Fruit fly (Drosophila melanogaster): ENCODE data around the gene gammaTub23C.

Gene gammaTub23C

DNA sequence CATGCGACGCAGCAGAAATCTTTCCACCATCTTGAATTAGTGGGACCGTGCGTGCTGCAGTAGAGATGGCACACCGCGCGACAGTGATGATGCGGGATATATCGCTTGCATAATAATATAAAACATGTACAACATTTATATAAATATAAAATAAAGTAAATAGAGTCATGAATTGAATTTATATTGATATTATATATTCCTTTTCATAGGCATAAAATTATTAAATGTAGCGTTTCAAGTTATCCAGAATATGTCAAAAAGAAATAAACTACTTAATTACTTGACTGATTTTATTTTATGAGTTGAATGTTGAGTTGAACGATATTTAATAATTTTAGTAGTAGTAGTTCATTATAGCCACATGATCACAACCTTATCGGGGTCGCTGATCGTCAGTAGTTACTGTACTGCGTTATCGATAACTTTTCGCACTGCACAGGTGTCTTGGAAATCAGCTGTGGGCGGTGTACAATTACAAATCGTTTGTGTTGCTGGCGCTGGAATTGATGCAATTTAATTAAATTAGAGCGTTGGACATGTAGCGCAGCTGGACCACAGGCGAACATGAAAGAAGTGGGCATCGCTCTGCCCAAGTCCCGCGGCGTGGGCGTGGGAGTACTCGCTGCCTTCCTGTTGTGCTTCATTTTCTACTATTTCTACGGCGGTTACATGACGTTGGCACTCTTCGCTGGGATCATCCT lies 15.1 kb downstream of the gammaTub23C start, which contains the start of the genes Chd1 and Bem46 (continued):
- TF ChIP-seq CG17328 (GFP tag; IDR thresholded peaks at IDR 0.05): peak; percentile 74
- TF ChIP-seq Stat92E (GFP tag; optimal IDR thresholded peaks at IDR 0.05): no peak
- no peak for TF ChIP-seq odd (GFP tag; optimal IDR thresholded peaks at IDR 0.05)
- peak; percentile 70 for TF ChIP-seq CG4617 (GFP tag; optimal IDR thresholded peaks at IDR 0.05; ENCODE audit: borderline replicate concordance)
- TF ChIP-seq zen2 (GFP tag; IDR thresholded peaks at IDR 0.05; ENCODE audit: partially characterized antibody): 0 out of 3 replicates have a peak, but pooled peaks have one; percentile 27

- TF ChIP-seq CG7928 (GFP tag; optimal IDR thresholded peaks at IDR 0.05) (no peak), crp (GFP tag; optimal IDR thresholded peaks at IDR 0.05) (peak; percentile 70 to 95), sens (GFP tag) (peak; percentile 85), trem (tag; optimal IDR thresholded peaks at IDR 0.05) (peak; percentile 91), CG18262 (tag; optimal IDR thresholded peaks at IDR 0.05) (peak; percentile 1), CG8944 (GFP tag; optimal IDR thresholded peaks at IDR 0.05) (no peak), zen2 (GFP tag; IDR thresholded peaks at IDR 0.05; ENCODE audit: partially characterized antibody) (peak; percentile 70; the same call in 1 of the 3 replicates), CG4854 (GFP tag; optimal IDR thresholded peaks at IDR 0.05) (no peak), hbn (GFP tag; IDR thresholded peaks at IDR 0.05; ENCODE audit: partially characterized antibody) (peak; percentile 80), CG2120 (GFP tag; optimal IDR thresholded peaks at IDR 0.05) (peak; percentile 23), repo (GFP tag; optimal IDR thresholded peaks at IDR 0.05) (no peak), CG7963 (GFP tag; IDR thresholded peaks at IDR 0.05; ENCODE audit: partially characterized antibody) (peak; percentile 58; the same call in 2 of the 3 replicates), CG6254 (GFP tag; optimal IDR thresholded peaks at IDR 0.05) (peak; percentile 0), CG18599 (GFP tag; optimal IDR thresholded peaks at IDR 0.05) (no peak), bbx (GFP tag; IDR thresholded peaks at IDR 0.05; ENCODE audit: partially characterized antibody) (peak; percentile 78), Bteb2 (GFP tag; optimal IDR thresholded peaks at IDR 0.05) (peak; percentile 32), CG12391 (tag; optimal IDR thresholded peaks at IDR 0.05) (peak; percentile 9), Dref (GFP tag; IDR thresholded peaks at IDR 0.05) (peak; percentile 72), CG33213 (GFP tag; optimal IDR thresholded peaks at IDR 0.05) (peak; percentile 0), Sry-δ (GFP tag; optimal IDR thresholded peaks at IDR 0.05) (peak; percentile 89), CG12659 (GFP tag; optimal IDR thresholded peaks at IDR 0.05) (peak; percentile 18), CG4617 (GFP tag; optimal IDR thresholded peaks at IDR 0.05; ENCODE audit: borderline replicate concordance) (no peak), CG6791 (GFP tag; IDR thresholded peaks at IDR 0.05; ENCODE audit: partially characterized antibody) (peak; percentile 73), CG8924 (tag; optimal IDR thresholded peaks at IDR 0.05) (peak; percentile 24), tgo (GFP tag; IDR thresholded peaks at IDR 0.05) (no peak), vnd (GFP tag; IDR thresholded peaks at IDR 0.05; ENCODE audit: partially characterized antibody) (peak; percentile 76), Opbp (GFP tag; IDR thresholded peaks at IDR 0.05; ENCODE audit: partially characterized antibody) (peak; percentile 69; the same call in 2 of the 3 replicates), Elba2 (GFP tag; optimal IDR thresholded peaks at IDR 0.05) (peak; percentile 47), Dp (GFP tag; optimal IDR thresholded peaks at IDR 0.05) (peak; percentile 86), sim (GFP tag; IDR thresholded peaks at IDR 0.05) (no peak), nerfin-2 (GFP tag; IDR thresholded peaks at IDR 0.05; ENCODE audit: partially characterized antibody) (peak; percentile 69), knrl (GFP tag; IDR thresholded peaks at IDR 0.05; ENCODE audit: partially characterized antibody) (peak; percentile 83), sna (GFP tag; IDR thresholded peaks at IDR 0.05; ENCODE audit: partially characterized antibody) (peak; percentile 77), fd64A (GFP tag; optimal IDR thresholded peaks at IDR 0.05) (peak; percentile 29), Blimp-1 (GFP tag; optimal IDR thresholded peaks at IDR 0.05) (peak; percentile 73), CG30020 (tag; optimal IDR thresholded peaks at IDR 0.05) (peak; percentile 76), CG1647 (GFP tag; optimal IDR thresholded peaks at IDR 0.05) (peak; percentile 19), fru (optimal IDR thresholded peaks at IDR 0.05) (no peak), nmo (GFP tag; optimal IDR thresholded peaks at IDR 0.05) (peak; percentile 39), MBD-R2 (GFP tag; IDR thresholded peaks at IDR 0.05) (peak; percentile 80), CG14667 (GFP tag; IDR thresholded peaks at IDR 0.05) (no peak), CG9797 (GFP tag; optimal IDR thresholded peaks at IDR 0.05) (peak; percentile 83)
These were observed 20.0 kb downstream of the gammaTub23C start, which contains the start of the genes okr and CG3558 for dm6 chr2L:2992664-2993174. Gene okr (minus strand): TSS chr2L:2992759. Gene CG3558 (plus strand): TSS chr2L:2992870.
